Worm (Caenorhabditis elegans): Measurements from ENCODE around the gene K07C11.8.

ce11 chrV:8254973-8255372 is 37.3 kb upstream of the K07C11.8 start:
- TF ChIP-seq aly-1 (tag; optimal IDR thresholded peaks at IDR 0.05) (no peak), ets-7 (tag; optimal IDR thresholded peaks at IDR 0.05) (no peak), ama-1 (optimal IDR thresholded peaks at IDR 0.05) (no peak), tra-4 (tag; optimal IDR thresholded peaks at IDR 0.05) (no peak), B0310.2 (tag; optimal IDR thresholded peaks at IDR 0.05) (no peak), flt-1 (GFP tag; IDR thresholded peaks at IDR 0.05) (no peak), pes-1 (GFP tag; IDR thresholded peaks at IDR 0.05) (no peak), sea-1 (GFP tag; conservative IDR thresholded peaks at IDR 0.05) (no peak), hmbx-1 (tag; optimal IDR thresholded peaks at IDR 0.05) (no peak), hmg-4 (GFP tag; optimal IDR thresholded peaks at IDR 0.05) (no peak), scrt-1 (GFP tag; IDR thresholded peaks at IDR 0.05) (no peak), F13C5.2 (tag; optimal IDR thresholded peaks at IDR 0.05) (no peak)

All from whole organism, early embryonic.